Worm (Caenorhabditis elegans): ENCODE measurements around the gene fbxa-43.

ce11 chrIII:2253027-2253499, 5.7 kb downstream of the fbxa-43 start, which contains the start of gene fbxa-73:
- TF ChIP-seq nhr-237 (tag; optimal IDR thresholded peaks at IDR 0.05), result no peak
- no peak for TF ChIP-seq elt-1 (tag; optimal IDR thresholded peaks at IDR 0.05)
- no peak for TF ChIP-seq crh-2 (tag; optimal IDR thresholded peaks at IDR 0.05)
- no peak for TF ChIP-seq ztf-11 (tag; optimal IDR thresholded peaks at IDR 0.05)
- no peak for TF ChIP-seq mdl-1 (tag; optimal IDR thresholded peaks at IDR 0.05)
- no peak for TF ChIP-seq lin-11 (tag; optimal IDR thresholded peaks at IDR 0.05)
- no peak for TF ChIP-seq unc-62 (GFP tag; optimal IDR thresholded peaks at IDR 0.05)
- no peak for TF ChIP-seq fos-1 (tag; optimal IDR thresholded peaks at IDR 0.05)
- TF ChIP-seq nhr-77 (tag; optimal IDR thresholded peaks at IDR 0.05), result no peak
- no peak for TF ChIP-seq snpc-4 (tag; optimal IDR thresholded peaks at IDR 0.05)
- TF ChIP-seq nhr-23 (tag; optimal IDR thresholded peaks at IDR 0.05), result no peak
- no peak for TF ChIP-seq ZK546.5 (tag; optimal IDR thresholded peaks at IDR 0.05)
- no peak for TF ChIP-seq aly-2 (tag; optimal IDR thresholded peaks at IDR 0.05)
- TF ChIP-seq lsy-2 (tag; optimal IDR thresholded peaks at IDR 0.05), result no peak
